Fruit fly (Drosophila melanogaster) whole organism, wandering third instar larva: Measurements from ENCODE around the gene H2.0.
A peak's percentile ranks its signal among the peaks of the same experiment; 100 is the strongest.

Experiments
- br ChIP-seq: fragments of 200-800 bp; sonication (Bioruptor generic); optimal IDR thresholded peaks from 2 replicates; lab custom pipeline; 2016; ENCODE audit warnings: missing biosample characterization, missing genetic modification characterization
- usp ChIP-seq: fragments of >200 bp; optimal IDR thresholded peaks from 2 replicates; lab custom pipeline; 2017; ENCODE audit warnings: missing biosample characterization, missing genetic modification characterization

DNA sequence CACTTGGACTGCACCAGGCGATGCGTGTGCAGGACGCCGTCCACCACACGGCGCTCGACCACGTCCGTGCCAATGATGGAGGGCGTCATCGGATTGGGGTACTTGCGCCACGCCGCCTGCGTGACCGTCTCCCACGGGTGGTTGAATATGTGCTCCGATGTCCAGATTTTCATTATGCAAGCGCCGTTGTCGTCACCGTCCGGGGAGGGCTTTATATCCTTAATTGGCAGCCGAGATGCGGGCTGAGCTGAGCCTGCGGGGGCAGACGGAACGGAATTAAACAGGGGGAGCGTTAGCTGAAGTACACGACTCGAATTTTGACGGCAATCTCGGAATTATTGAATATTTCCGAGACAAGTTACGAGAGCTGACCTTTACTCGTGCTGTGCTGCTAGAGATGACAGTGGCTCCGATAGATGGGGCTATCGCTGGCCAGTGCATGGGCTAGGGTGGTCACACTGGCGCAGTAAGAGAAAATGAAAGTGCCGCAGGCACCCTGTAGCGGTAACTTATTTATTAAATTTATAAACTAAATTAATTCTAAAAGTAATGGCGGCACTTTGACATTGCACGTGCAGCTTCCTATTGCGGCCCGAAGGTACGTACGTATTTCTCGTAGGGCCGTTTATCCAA, 28.4 kb upstream of the H2.0 start, which contains the start of gene IPIP:
- peak; percentile 39 for TF ChIP-seq br (GFP tag; lab: Kevin White, UChicago)
- no peak for TF ChIP-seq usp
